Worm (Caenorhabditis elegans) whole organism, early embryonic: ENCODE results near the gene num-1.

Experiments
- B0310.2 ChIP-seq: sonication (generic microtip); optimal IDR thresholded peaks from 2 replicates; lab custom pipeline; 2016; ENCODE audit warnings: mild to moderate bottlenecking, missing genetic modification characterization, missing compliant biosample characterization
- F13C5.2 ChIP-seq: sonication (generic microtip); optimal IDR thresholded peaks from 2 replicates; lab custom pipeline; 2017; ENCODE audit warnings: mild to moderate bottlenecking, missing genetic modification characterization, inconsistent platforms, missing compliant biosample characterization
- aly-1 ChIP-seq: sonication (generic microtip); optimal IDR thresholded peaks from 2 replicates; lab custom pipeline; 2016; ENCODE audit warnings: missing genetic modification characterization, missing compliant biosample characterization
- ama-1 ChIP-seq: fragments of 150-350 bp; optimal IDR thresholded peaks from 2 replicates; lab custom pipeline; 2014
- ceh-13 ChIP-seq: fragments of 200-800 bp; sonication (Bioruptor generic); optimal IDR thresholded peaks from 2 replicates; lab custom pipeline; 2018; ENCODE audit warnings: mild to moderate bottlenecking, missing genetic modification characterization, missing compliant biosample characterization
- ceh-36 ChIP-seq: sonication (generic microtip); optimal IDR thresholded peaks from 2 replicates; lab custom pipeline; 2016; ENCODE audit warnings: missing genetic modification characterization, inconsistent platforms, missing compliant biosample characterization
- ets-7 ChIP-seq: sonication (generic microtip); optimal IDR thresholded peaks from 2 replicates; lab custom pipeline; 2016; ENCODE audit warnings: missing genotype, missing genetic modification characterization, missing compliant biosample characterization
- flt-1 ChIP-seq: fragments of 200-800 bp; sonication (Bioruptor generic); IDR thresholded peaks from 2 replicates; pipeline ENCODE4 v1.3.6; 2022; ENCODE audit warnings: missing genetic modification characterization, missing compliant biosample characterization
- hmbx-1 ChIP-seq: sonication (generic microtip); optimal IDR thresholded peaks from 2 replicates; lab custom pipeline; 2016; ENCODE audit warnings: mild to moderate bottlenecking, missing genetic modification characterization, missing compliant biosample characterization
- hmg-4 ChIP-seq: fragments of 200-800 bp; sonication (Bioruptor generic); optimal IDR thresholded peaks from 2 replicates; lab custom pipeline; 2018; ENCODE audit warnings: mild to moderate bottlenecking, missing genetic modification characterization, missing compliant biosample characterization
- hnd-1 ChIP-seq: sonication (generic microtip); optimal IDR thresholded peaks from 2 replicates; lab custom pipeline; 2016; ENCODE audit warnings: missing genetic modification characterization, missing compliant biosample characterization
- pes-1 ChIP-seq: fragments of 200-800 bp; sonication (Bioruptor generic); IDR thresholded peaks from 2 replicates; pipeline ENCODE4 v1.3.6; 2022; ENCODE audit warnings: missing genetic modification reagents, missing genetic modification characterization, missing compliant biosample characterization
- scrt-1 ChIP-seq: fragments of 200-800 bp; sonication (Bioruptor generic); IDR thresholded peaks from 2 replicates; pipeline ENCODE4 v1.3.6; 2022; ENCODE audit warnings: missing genetic modification characterization, missing compliant biosample characterization
- sea-1 ChIP-seq: fragments of 200-800 bp; sonication (Bioruptor generic); conservative IDR thresholded peaks from 2 replicates; pipeline ENCODE4 v1.3.6; 2022; ENCODE audit warnings: missing genetic modification characterization, missing compliant biosample characterization
- tbx-11 ChIP-seq: fragments of 200-800 bp; sonication (Bioruptor generic); IDR thresholded peaks from 2 replicates; pipeline ENCODE4 v1.3.6; 2022; ENCODE audit warnings: missing genetic modification characterization, missing compliant biosample characterization
- tbx-37 ChIP-seq: fragments of 200-800 bp; sonication (Bioruptor generic); conservative IDR thresholded peaks from 2 replicates; pipeline ENCODE4 v1.3.6; 2022; ENCODE audit warnings: missing genetic modification reagents, missing genetic modification characterization, missing compliant biosample characterization
- tra-4 ChIP-seq: sonication (generic microtip); optimal IDR thresholded peaks from 2 replicates; lab custom pipeline; 2017; ENCODE audit warnings: missing genetic modification characterization, missing compliant biosample characterization

num-1 gene

DNA sequence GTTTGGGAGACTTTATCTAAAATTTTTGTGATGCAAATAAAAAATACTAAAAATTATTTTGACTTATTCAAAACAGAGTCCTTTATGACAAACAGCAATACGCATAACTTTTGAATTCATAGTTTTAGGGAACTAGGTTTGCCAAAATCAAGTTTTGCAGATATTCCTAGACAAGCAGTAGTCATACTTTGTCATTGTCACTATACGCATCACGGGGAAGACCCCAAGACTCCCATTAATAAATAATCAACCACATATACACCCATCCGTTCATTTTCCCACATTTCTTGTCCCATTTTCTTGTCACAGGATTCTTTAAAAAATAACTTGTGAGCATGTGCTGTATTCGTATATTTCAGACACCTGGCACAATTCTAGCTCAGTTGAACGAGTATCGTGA lies 15.2 kb upstream of the num-1 start, which contains the start of gene Y44A6D.7:
Y44A6D.7 (plus strand) TSS at position 301 of the 400 bp plus-strand sequence.
- TF ChIP-seq ceh-13 (GFP tag; lab: Kevin White, UChicago) (no peak), tbx-11 (no peak), hmbx-1 (tag; lab: Kevin White, UChicago) (no peak), hnd-1 (tag; lab: Kevin White, UChicago) (no peak), pes-1 (GFP tag; lab: Robert Waterston, UW) (no peak), aly-1 (tag; lab: Kevin White, UChicago) (no peak), tbx-37 (no peak), ets-7 (tag; lab: Kevin White, UChicago) (no peak), tra-4 (no peak), scrt-1 (GFP tag; lab: Robert Waterston, UW) (no peak), flt-1 (no peak), ceh-36 (tag; lab: Kevin White, UChicago) (no peak), hmg-4 (GFP tag; lab: Kevin White, UChicago) (no peak), F13C5.2 (tag; lab: Kevin White, UChicago) (no peak), ama-1 (lab: Kevin White, UChicago) (no peak), sea-1 (GFP tag; lab: Robert Waterston, UW) (no peak), B0310.2 (tag; lab: Kevin White, UChicago) (no peak)

DNA sequence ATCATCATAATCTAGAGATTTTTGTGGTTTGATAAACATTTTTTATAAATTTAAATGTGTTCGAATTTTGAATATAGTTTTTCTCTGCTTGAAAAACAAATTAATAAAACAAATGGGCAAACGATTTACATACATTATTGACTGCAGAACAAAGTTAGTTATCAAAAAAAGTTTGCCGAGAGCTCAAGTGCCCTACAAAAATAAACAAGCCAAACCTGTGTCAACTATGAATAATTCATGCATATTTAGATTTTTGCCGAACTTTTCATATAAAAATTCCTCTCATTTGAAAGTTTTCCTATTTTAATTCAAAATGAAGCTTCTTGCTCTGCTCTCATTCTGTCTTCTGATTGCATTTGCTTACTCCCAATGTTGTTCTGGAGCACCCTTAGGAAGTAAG lies 13.8 kb upstream of the num-1 start, which contains the start of gene sshk-1:
sshk-1 (plus strand) TSS at position 301 of the 400 bp plus-strand sequence.
- no peak for TF ChIP-seq ceh-36 (tag; lab: Kevin White, UChicago)
- no peak for TF ChIP-seq pes-1 (GFP tag; lab: Robert Waterston, UW)
- TF ChIP-seq scrt-1 (GFP tag; lab: Robert Waterston, UW) = no peak
- TF ChIP-seq flt-1 = no peak
- no peak for TF ChIP-seq tbx-11
- no peak for TF ChIP-seq sea-1 (GFP tag; lab: Robert Waterston, UW)
- TF ChIP-seq ceh-13 (GFP tag; lab: Kevin White, UChicago) = no peak
- no peak for TF ChIP-seq ama-1 (lab: Kevin White, UChicago)
- no peak for TF ChIP-seq hnd-1 (tag; lab: Kevin White, UChicago)
- no peak for TF ChIP-seq B0310.2 (tag; lab: Kevin White, UChicago)
- TF ChIP-seq ets-7 (tag; lab: Kevin White, UChicago) = no peak

DNA sequence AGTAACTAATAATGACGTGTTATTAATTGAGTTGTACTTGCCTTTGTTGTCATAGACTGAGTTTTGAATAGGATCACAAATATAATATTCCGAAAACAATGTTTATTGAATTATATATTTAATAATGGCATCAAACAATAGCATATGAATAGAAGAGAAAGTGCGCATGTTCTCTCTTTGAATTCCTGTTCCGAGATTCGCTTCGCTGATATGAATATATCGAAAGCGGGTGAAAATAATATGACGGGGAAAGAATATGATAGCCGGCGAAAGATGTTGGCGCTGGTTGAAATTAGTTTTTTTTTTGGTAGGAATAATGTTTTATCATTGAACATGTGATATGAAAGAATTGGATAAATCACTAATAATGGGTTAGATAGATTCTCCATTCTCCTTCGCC lies 9.6 kb upstream of the num-1 start, which contains the start of gene T03D8.6:
T03D8.6 (minus strand) TSS at position 298 of the 400 bp plus-strand sequence.
- TF ChIP-seq ceh-13 (GFP tag; lab: Kevin White, UChicago) (no peak), ets-7 (tag; lab: Kevin White, UChicago) (no peak), tbx-37 (no peak)

DNA sequence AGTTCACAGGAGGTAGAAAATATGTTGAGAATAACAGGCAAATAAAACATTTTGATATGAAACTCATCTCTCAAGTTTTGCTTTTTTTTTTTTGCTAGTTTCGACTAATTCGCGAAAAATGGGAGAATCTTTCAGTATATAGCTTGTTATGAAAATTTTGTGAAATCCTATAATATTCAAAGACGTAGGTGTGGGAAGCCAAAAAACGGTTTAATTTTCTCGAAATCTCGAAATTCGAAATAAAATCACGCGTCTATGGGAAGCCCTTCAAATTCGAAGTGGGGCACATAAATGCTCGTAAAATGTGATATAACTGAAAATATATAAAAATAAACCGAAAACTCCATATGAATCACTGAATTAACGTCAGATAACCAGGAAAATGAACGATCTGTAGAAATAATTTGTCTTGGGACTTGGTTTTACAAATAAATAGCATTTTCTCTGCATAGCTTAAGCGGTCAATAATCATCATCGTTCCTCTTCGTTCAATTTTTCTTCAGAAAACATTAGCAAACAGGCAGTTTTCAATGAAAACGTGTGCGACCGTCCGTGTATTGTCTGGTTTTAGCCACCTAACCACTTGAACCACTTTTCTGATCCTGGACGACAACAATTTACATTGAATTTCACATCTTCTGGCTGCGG lies 4.5 kb upstream of the num-1 start, which contains the start of the genes gcy-22 and grl-14:
gcy-22 (minus strand) TSS at position 101 of the 648 bp plus-strand sequence.
grl-14 (plus strand) TSS at position 598 of the 648 bp plus-strand sequence.
- TF ChIP-seq sea-1 (GFP tag; lab: Robert Waterston, UW) (no peak), aly-1 (tag; lab: Kevin White, UChicago) (no peak), ets-7 (tag; lab: Kevin White, UChicago) (no peak), tra-4 (no peak), hnd-1 (tag; lab: Kevin White, UChicago) (no peak)

DNA sequence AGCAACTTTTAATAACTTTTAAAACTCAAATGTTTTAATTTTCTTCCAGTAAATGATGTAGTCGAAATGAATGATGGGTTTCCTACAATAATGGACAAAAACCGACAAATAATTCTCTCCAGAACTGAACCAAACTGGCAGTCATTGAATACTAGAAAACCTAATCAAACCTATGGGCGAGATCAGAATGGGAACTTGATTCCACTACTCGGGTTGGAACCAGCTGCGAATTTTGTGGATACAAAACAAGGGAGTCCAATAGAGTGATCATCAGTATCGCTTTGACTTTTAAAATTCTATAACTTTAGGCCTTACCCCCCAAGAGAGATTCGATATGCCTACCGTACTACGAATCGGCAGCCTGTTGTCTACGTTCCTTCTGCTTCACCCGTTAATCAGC lies 3.0 kb upstream of the num-1 start:
- no peak for TF ChIP-seq ceh-13 (GFP tag; lab: Kevin White, UChicago)

DNA sequence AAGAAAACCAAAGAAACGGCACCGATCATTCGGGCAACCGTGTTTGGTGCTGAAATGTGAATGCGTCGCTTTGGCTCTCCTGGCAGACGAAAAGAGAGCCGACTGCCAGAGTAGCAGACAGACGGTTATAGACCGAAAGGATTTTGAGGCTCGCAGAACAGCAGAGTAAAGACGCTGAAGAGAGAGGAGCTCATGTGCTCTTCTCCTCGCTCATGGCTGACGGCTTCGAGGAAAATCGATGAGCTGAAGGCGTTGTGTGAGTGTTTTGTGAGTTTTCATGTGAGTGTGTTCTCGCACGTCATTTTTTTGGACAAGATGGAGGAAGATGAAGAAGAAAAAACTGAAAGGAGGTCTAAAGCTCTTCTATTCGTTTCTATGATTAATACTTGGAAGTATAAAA lies 791 bp upstream of the num-1 start, which contains the start of gene sbt-1:
sbt-1 (minus strand) TSS at position 62 of the 400 bp plus-strand sequence.
- no peak for TF ChIP-seq flt-1
- TF ChIP-seq hmg-4 (GFP tag; lab: Kevin White, UChicago) = no peak
- TF ChIP-seq scrt-1 (GFP tag; lab: Robert Waterston, UW) = no peak
- no peak for TF ChIP-seq aly-1 (tag; lab: Kevin White, UChicago)
- TF ChIP-seq B0310.2 (tag; lab: Kevin White, UChicago) = no peak
- TF ChIP-seq tbx-11 = no peak

DNA sequence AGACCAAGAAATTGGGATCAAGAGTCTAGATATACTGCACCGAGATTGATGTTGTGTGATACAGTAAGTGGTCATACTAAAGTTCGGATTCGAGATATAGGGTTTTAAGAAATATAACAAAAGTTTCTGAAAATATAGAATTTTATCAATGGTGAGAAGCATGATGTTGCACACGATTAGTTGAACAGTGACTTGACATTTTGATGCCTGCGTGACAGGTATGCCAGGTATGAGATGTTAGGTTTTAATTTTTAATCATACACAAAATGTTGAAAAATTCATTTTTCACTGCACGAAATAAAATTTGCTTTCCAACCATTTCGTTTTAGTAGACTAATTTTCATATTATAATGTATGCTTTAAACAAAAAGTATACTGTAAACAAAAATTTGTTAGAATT lies 798 bp downstream of the num-1 start:
- TF ChIP-seq flt-1 = no peak
- TF ChIP-seq hmg-4 (GFP tag; lab: Kevin White, UChicago) = no peak
- TF ChIP-seq F13C5.2 (tag; lab: Kevin White, UChicago) = no peak
- TF ChIP-seq hmbx-1 (tag; lab: Kevin White, UChicago) = no peak
- no peak for TF ChIP-seq tra-4
- TF ChIP-seq scrt-1 (GFP tag; lab: Robert Waterston, UW) = no peak
- TF ChIP-seq pes-1 (GFP tag; lab: Robert Waterston, UW) = no peak
- TF ChIP-seq ama-1 (lab: Kevin White, UChicago) = no peak
- no peak for TF ChIP-seq tbx-11
- no peak for TF ChIP-seq B0310.2 (tag; lab: Kevin White, UChicago)
- TF ChIP-seq sea-1 (GFP tag; lab: Robert Waterston, UW) = no peak
- no peak for TF ChIP-seq hnd-1 (tag; lab: Kevin White, UChicago)
- no peak for TF ChIP-seq ceh-13 (GFP tag; lab: Kevin White, UChicago)
- no peak for TF ChIP-seq aly-1 (tag; lab: Kevin White, UChicago)
- TF ChIP-seq tbx-37 = no peak
- no peak for TF ChIP-seq ets-7 (tag; lab: Kevin White, UChicago)
- TF ChIP-seq ceh-36 (tag; lab: Kevin White, UChicago) = no peak

DNA sequence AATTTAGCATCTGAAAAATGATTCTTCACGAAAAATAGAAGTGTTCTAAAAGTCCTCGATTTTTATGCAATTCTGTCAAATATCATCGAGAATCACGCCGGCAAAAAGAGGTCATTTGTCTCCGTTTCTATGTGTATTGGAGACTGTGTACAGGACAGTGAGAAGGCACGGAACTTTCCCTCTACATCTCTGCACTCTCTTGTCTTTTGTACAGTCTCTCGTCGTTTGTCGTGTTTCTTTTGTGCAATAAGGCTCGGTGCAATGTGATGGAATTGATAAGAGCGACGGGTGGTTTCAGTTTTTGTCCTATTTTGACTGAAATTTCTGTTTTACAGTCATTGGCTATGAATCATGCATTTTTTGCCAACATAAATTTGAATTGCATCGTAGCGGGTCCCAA lies 2.3 kb downstream of the num-1 start:
- TF ChIP-seq hmg-4 (GFP tag; lab: Kevin White, UChicago) (no peak), tra-4 (no peak), tbx-37 (no peak), hnd-1 (tag; lab: Kevin White, UChicago) (no peak), ama-1 (lab: Kevin White, UChicago) (no peak), aly-1 (tag; lab: Kevin White, UChicago) (no peak), tbx-11 (no peak), ceh-36 (tag; lab: Kevin White, UChicago) (no peak), B0310.2 (tag; lab: Kevin White, UChicago) (no peak), ceh-13 (GFP tag; lab: Kevin White, UChicago) (no peak)
